Worm (Caenorhabditis elegans) whole organism, L1 larva: ENCODE results near the gene F10G2.7.
"Not testable (repeated sequence)": the region's sequence is repeated elsewhere in the genome, so short reads cannot be mapped to it uniquely, and the experiment has no call there.

ENCODE experiments used
- aly-2 ChIP-seq: fragments of 150-350 bp; optimal IDR thresholded peaks from 2 replicates; lab custom pipeline; 2014; ENCODE audit warnings: missing biosample characterization, missing genetic modification characterization
- egl-27 ChIP-seq, 2 experiments: fragments of 150-350 bp in 1 of 2; sonication (generic microtip); optimal IDR thresholded peaks; 3 replicates each; lab custom pipeline; 2017 to 2018; ENCODE audit warnings: missing biosample characterization in 2 of 2, missing genetic modification characterization in 2 of 2, missing genetic modification reagents in 2 of 2
- grh-1 ChIP-seq: fragments of 200-800 bp; sonication (Bioruptor generic); IDR thresholded peaks from 2 replicates; pipeline ENCODE4 v1.3.6; 2022; ENCODE audit warnings: missing genetic modification reagents, missing genetic modification characterization, missing compliant biosample characterization
- mab-9 ChIP-seq: fragments of 200-800 bp; sonication (Bioruptor generic); IDR thresholded peaks from 2 replicates; pipeline ENCODE4 v1.3.6; 2022; ENCODE audit warnings: missing genetic modification reagents, missing genetic modification characterization, missing compliant biosample characterization
- nhr-28 ChIP-seq: fragments of 150-350 bp; optimal IDR thresholded peaks from 2 replicates; lab custom pipeline; 2014; ENCODE audit warnings: missing biosample characterization, missing genetic modification characterization
- nhr-84 ChIP-seq: sonication (generic microtip); optimal IDR thresholded peaks from 2 replicates; lab custom pipeline; 2017; ENCODE audit warnings: missing biosample characterization, missing genetic modification characterization
- nhr-85 ChIP-seq: sonication (generic microtip); peaks from one replicate; lab custom pipeline; 2016; ENCODE audit warnings: missing genetic modification characterization, inconsistent platforms, missing compliant biosample characterization
- skn-1 ChIP-seq: fragments of 150-350 bp; optimal IDR thresholded peaks from 2 replicates; lab custom pipeline; 2014; ENCODE audit warnings: missing biosample characterization, missing genetic modification characterization
- snpc-4 ChIP-seq: fragments of 150-350 bp; optimal IDR thresholded peaks from 2 replicates; lab custom pipeline; 2014; ENCODE audit warnings: missing biosample characterization, missing genetic modification characterization
- sptf-1 ChIP-seq: fragments of 150-350 bp; optimal IDR thresholded peaks from 2 replicates; lab custom pipeline; 2014; ENCODE audit warnings: missing biosample characterization, missing genetic modification characterization
- unc-62 ChIP-seq: fragments of 150-350 bp; optimal IDR thresholded peaks from 2 replicates; lab custom pipeline; 2014; ENCODE audit warnings: missing biosample characterization, missing genetic modification reagents, missing genetic modification characterization
- vab-15 ChIP-seq: sonication (generic microtip); optimal IDR thresholded peaks from 2 replicates; lab custom pipeline; 2017; ENCODE audit warnings: missing genotype, mild to moderate bottlenecking, missing genetic modification characterization, missing compliant biosample characterization

DNA sequence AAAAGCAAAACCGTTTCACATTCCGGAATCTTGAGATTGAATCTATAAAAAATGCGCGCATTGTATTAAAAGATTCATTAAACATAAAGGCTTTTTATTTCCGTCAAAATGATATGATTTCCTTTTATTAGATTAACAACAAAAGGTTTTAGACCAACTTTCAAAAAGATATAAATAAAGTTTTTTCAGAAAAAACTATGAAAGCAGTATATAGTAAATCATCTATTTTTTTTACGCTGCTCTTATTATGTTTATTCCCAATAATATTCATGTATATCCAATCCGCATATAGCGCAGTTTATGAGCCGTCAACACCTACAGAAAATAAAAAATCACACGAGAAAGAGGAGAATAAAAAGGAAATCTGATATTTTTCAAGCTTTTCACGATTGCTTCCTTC lies 32.6 kb downstream of the F10G2.7 start, which contains the start of gene F07G11.2:
- TF ChIP-seq mab-9; egl-27 (tag; optimal IDR thresholded peaks at IDR 0.05; lab: Kevin White, UChicago); nhr-28; nhr-85 (tag; lab: Kevin White, UChicago); skn-1 (tag; lab: Kevin White, UChicago); nhr-84 (tag; lab: Kevin White, UChicago); unc-62 (GFP tag; lab: Kevin White, UChicago); snpc-4 (tag; lab: Kevin White, UChicago); vab-15 (tag; lab: Kevin White, UChicago); grh-1 (GFP tag; lab: Robert Waterston, UW); sptf-1 (tag; lab: Kevin White, UChicago); aly-2: not testable (repeated sequence)
